Fruit fly (Drosophila melanogaster): ENCODE measurements around the gene CG11786.

DNA sequence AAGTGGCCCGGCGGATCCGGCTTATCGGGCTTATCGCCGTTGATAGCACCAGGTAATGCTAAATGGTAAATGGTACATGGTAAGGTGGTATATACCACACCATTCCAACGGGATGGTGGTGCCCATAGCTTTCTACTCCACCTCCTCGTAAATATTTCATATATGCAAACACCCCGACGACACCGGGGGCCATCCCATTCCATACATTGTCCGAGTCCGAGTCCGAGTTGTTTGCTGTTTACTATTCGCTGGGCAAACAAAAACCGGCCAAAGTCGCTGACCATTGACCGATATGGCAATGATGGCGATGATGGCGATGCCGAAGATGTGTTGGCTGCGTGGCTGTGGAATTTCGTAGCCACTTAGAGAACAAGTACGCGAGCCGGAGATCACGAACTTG, 42.1 kb upstream of the CG11786 start:
- no peak for TF ChIP-seq CG1620 (GFP tag; optimal IDR thresholded peaks at IDR 0.05)
- no peak for TF ChIP-seq Mnt (GFP tag; optimal IDR thresholded peaks at IDR 0.05)
- TF ChIP-seq Crg-1 (GFP tag; optimal IDR thresholded peaks at IDR 0.05), result no peak
- no peak for TF ChIP-seq CG7045 (GFP tag; optimal IDR thresholded peaks at IDR 0.05)
- TF ChIP-seq toe (GFP tag; optimal IDR thresholded peaks at IDR 0.05), result no peak
- TF ChIP-seq CG7101 (tag; optimal IDR thresholded peaks at IDR 0.05), result no peak
- TF ChIP-seq Clk (GFP tag; optimal IDR thresholded peaks at IDR 0.05), result no peak
- no peak for TF ChIP-seq CG33017 (tag; optimal IDR thresholded peaks at IDR 0.05)
- TF ChIP-seq CG11617 (GFP tag; optimal IDR thresholded peaks at IDR 0.05), result no peak
- no peak for TF ChIP-seq ovo (GFP tag; optimal IDR thresholded peaks at IDR 0.05)
- no peak for TF ChIP-seq CG12768 (GFP tag; optimal IDR thresholded peaks at IDR 0.05)
- no peak for TF ChIP-seq tj (GFP tag; optimal IDR thresholded peaks at IDR 0.05)
- no peak for TF ChIP-seq cnc (optimal IDR thresholded peaks at IDR 0.05)
